Fruit fly (Drosophila melanogaster) whole organism, embryonic: Measurements from ENCODE around the gene CG14342.

Experiments
- B-H1 ChIP-seq: fragments of 200-800 bp; sonication (Bioruptor generic); IDR thresholded peaks from 3 replicates; pipeline ENCODE4 v1.3.6; 2022; ENCODE audit warnings: missing biosample characterization, missing genetic modification characterization
- Bgb ChIP-seq: fragments of 200-800 bp; sonication (Bioruptor generic); IDR thresholded peaks from 2 replicates; pipeline ENCODE4 v1.3.6; 2022; ENCODE audit warnings: missing biosample characterization, missing genetic modification characterization; ENCODE audit not compliant: partially characterized antibody
- CG10462 ChIP-seq: fragments of 200-800 bp; sonication (Bioruptor generic); optimal IDR thresholded peaks from 2 replicates; lab custom pipeline; 2016; ENCODE audit warnings: missing biosample characterization, missing genetic modification characterization
- CG11398 ChIP-seq: fragments of 200-800 bp; sonication (Bioruptor generic); optimal IDR thresholded peaks from 2 replicates; lab custom pipeline; 2016; ENCODE audit warnings: missing biosample characterization, missing genetic modification characterization
- CG12155 ChIP-seq: fragments of 200-800 bp; sonication (Bioruptor generic); optimal IDR thresholded peaks from 3 replicates; lab custom pipeline; 2016; ENCODE audit warnings: missing biosample characterization, missing genetic modification characterization
- CG13894 ChIP-seq: fragments of 200-800 bp; sonication (Bioruptor generic); optimal IDR thresholded peaks from 3 replicates; lab custom pipeline; 2018; ENCODE audit warnings: missing biosample characterization, mild to moderate bottlenecking, missing genetic modification characterization, moderate library complexity
- CG14667 ChIP-seq: fragments of 200-800 bp; sonication (Bioruptor generic); IDR thresholded peaks from 2 replicates; pipeline ENCODE4 v1.3.6; 2022; ENCODE audit warnings: missing biosample characterization, missing genetic modification characterization
- CG15073 ChIP-seq: fragments of 200-800 bp; sonication (Bioruptor generic); optimal IDR thresholded peaks from 2 replicates; lab custom pipeline; 2016; ENCODE audit warnings: missing biosample characterization, missing genetic modification characterization
- CG3065 ChIP-seq: fragments of 200-800 bp; sonication (Bioruptor generic); optimal IDR thresholded peaks from 2 replicates; lab custom pipeline; 2016; ENCODE audit warnings: missing biosample characterization, missing genetic modification characterization
- CG33557 ChIP-seq: fragments of 200-800 bp; sonication (Bioruptor generic); optimal IDR thresholded peaks from 2 replicates; lab custom pipeline; 2019; ENCODE audit warnings: missing biosample characterization, mild to moderate bottlenecking, missing genetic modification characterization, moderate library complexity
- CG3726 ChIP-seq: fragments of 200-800 bp; sonication (Bioruptor generic); IDR thresholded peaks from 3 replicates; pipeline ENCODE4, ENCODE4 v1.3.6; 2022; ENCODE audit warnings: missing biosample characterization, missing genetic modification characterization
- CG5245 ChIP-seq: fragments of 200-800 bp; sonication (Bioruptor generic); optimal IDR thresholded peaks from 3 replicates; lab custom pipeline; 2016; ENCODE audit warnings: missing biosample characterization, missing genetic modification characterization
- CG8359 ChIP-seq: fragments of 200-800 bp; sonication (Bioruptor generic); optimal IDR thresholded peaks from 2 replicates; lab custom pipeline; 2017; ENCODE audit warnings: missing biosample characterization, mild to moderate bottlenecking, missing genetic modification characterization, borderline replicate concordance
- Camta ChIP-seq: fragments of 200-800 bp; sonication (Bioruptor generic); optimal IDR thresholded peaks from 2 replicates; lab custom pipeline; 2016; ENCODE audit warnings: missing biosample characterization, missing genetic modification characterization
- Dbx ChIP-seq: fragments of 200-800 bp; sonication (Bioruptor generic); IDR thresholded peaks from 3 replicates; pipeline ENCODE4 v1.3.6; 2022; ENCODE audit warnings: missing biosample characterization, missing genetic modification characterization
- Dek ChIP-seq: fragments of 200-800 bp; sonication (Bioruptor generic); optimal IDR thresholded peaks from 3 replicates; lab custom pipeline; 2019; ENCODE audit warnings: missing biosample characterization, mild to moderate bottlenecking, missing genetic modification characterization, moderate library complexity
- Dip3 ChIP-seq: fragments of 200-800 bp; sonication (Bioruptor generic); optimal IDR thresholded peaks from 3 replicates; lab custom pipeline; 2016; ENCODE audit warnings: missing biosample characterization, missing genetic modification characterization
- Doc3 ChIP-seq: fragments of 200-800 bp; sonication (Bioruptor generic); IDR thresholded peaks from 3 replicates; pipeline ENCODE4 v1.3.6; 2022; ENCODE audit warnings: missing biosample characterization, missing genetic modification characterization; ENCODE audit not compliant: partially characterized antibody
- Dp ChIP-seq: fragments of 200-800 bp; sonication (Bioruptor generic); optimal IDR thresholded peaks from 2 replicates; lab custom pipeline; 2018; ENCODE audit warnings: missing biosample characterization, mild to moderate bottlenecking, missing genetic modification characterization, moderate library complexity
- Ets97D ChIP-seq: fragments of 200-800 bp; sonication (Bioruptor generic); optimal IDR thresholded peaks from 3 replicates; lab custom pipeline; 2016; ENCODE audit warnings: missing biosample characterization, missing genetic modification characterization
- Fer1 ChIP-seq: fragments of 200-800 bp; sonication (Bioruptor generic); optimal IDR thresholded peaks from 2 replicates; lab custom pipeline; 2017; ENCODE audit warnings: missing biosample characterization, mild to moderate bottlenecking, missing genetic modification characterization
- Fer3 ChIP-seq: fragments of 200-800 bp; sonication (Bioruptor generic); optimal IDR thresholded peaks from 2 replicates; lab custom pipeline; 2018; ENCODE audit warnings: missing biosample characterization, mild to moderate bottlenecking, missing genetic modification characterization, moderate library complexity
- HHEX ChIP-seq: fragments of 200-800 bp; sonication (Bioruptor generic); optimal IDR thresholded peaks from 3 replicates; lab custom pipeline; 2017; ENCODE audit warnings: missing biosample characterization, mild to moderate bottlenecking, missing genetic modification characterization, missing genetic modification reagents
- Hand ChIP-seq: fragments of 200-800 bp; sonication (Bioruptor generic); optimal IDR thresholded peaks from 2 replicates; lab custom pipeline; 2017; ENCODE audit warnings: mild to moderate bottlenecking, missing biosample characterization, missing genetic modification reagents, missing genetic modification characterization
- Hr3 ChIP-seq: fragments of 200-800 bp; sonication (Bioruptor generic); optimal IDR thresholded peaks from 3 replicates; lab custom pipeline; 2016; ENCODE audit warnings: missing biosample characterization, missing genetic modification characterization
- MESR4 ChIP-seq: fragments of 200-800 bp; sonication (Bioruptor generic); optimal IDR thresholded peaks from 2 replicates; lab custom pipeline; 2018; ENCODE audit warnings: missing biosample characterization, mild to moderate bottlenecking, missing genetic modification characterization, moderate library complexity
- Myb ChIP-seq: fragments of 200-800 bp; sonication (Bioruptor generic); optimal IDR thresholded peaks from 2 replicates; lab custom pipeline; 2016; ENCODE audit warnings: missing biosample characterization, missing genetic modification characterization
- NC2α ChIP-seq: fragments of 200-800 bp; sonication (Bioruptor generic); optimal IDR thresholded peaks from 2 replicates; lab custom pipeline; 2016; ENCODE audit warnings: missing biosample characterization, missing genetic modification characterization
- NC2β ChIP-seq: fragments of 200-800 bp; sonication (Bioruptor generic); optimal IDR thresholded peaks from 2 replicates; lab custom pipeline; 2016; ENCODE audit warnings: missing biosample characterization, missing genetic modification characterization
- NfI ChIP-seq: fragments of 200-800 bp; sonication (Bioruptor generic); optimal IDR thresholded peaks from 3 replicates; lab custom pipeline; 2018; ENCODE audit warnings: missing biosample characterization, mild to moderate bottlenecking, missing genetic modification characterization, moderate library complexity
- Optix ChIP-seq: fragments of 200-800 bp; sonication (Bioruptor generic); IDR thresholded peaks from 3 replicates; pipeline ENCODE4 v1.3.6; 2022; ENCODE audit warnings: missing biosample characterization, missing genetic modification characterization
- Pdp1 ChIP-seq, 2 experiments: fragments of 200-800 bp; sonication (Bioruptor generic); optimal IDR thresholded peaks; 3 replicates each; lab custom pipeline; 2016; ENCODE audit warnings: missing biosample characterization in 2 of 2, missing genetic modification characterization in 2 of 2, mild to moderate bottlenecking in 1 of 2, moderate library complexity in 1 of 2
- Sry-δ ChIP-seq: fragments of 200-800 bp; sonication (Bioruptor generic); optimal IDR thresholded peaks from 2 replicates; lab custom pipeline; 2016; ENCODE audit warnings: missing biosample characterization, missing genetic modification characterization
- Trl ChIP-seq, 3 experiments: fragments of >200 bp in 2 of 3; fragments of 200-800 bp in 1 of 3; sonication (Bioruptor generic) in 1 of 3; optimal IDR thresholded peaks; 2 replicates in 1 of 3; 3 replicates in 2 of 3; lab custom pipeline; 2016 to 2017; ENCODE audit warnings: missing biosample characterization in 1 of 3, missing genetic modification characterization in 1 of 3
- caup ChIP-seq: fragments of 200-800 bp; sonication (Bioruptor generic); optimal IDR thresholded peaks from 3 replicates; lab custom pipeline; 2017; ENCODE audit warnings: missing biosample characterization, mild to moderate bottlenecking, missing genetic modification characterization, moderate library complexity; ENCODE audit not compliant: severe bottlenecking
- crp ChIP-seq, 2 experiments: fragments of 200-800 bp; sonication (Bioruptor generic); optimal IDR thresholded peaks; 2 replicates in 1 of 2; 3 replicates in 1 of 2; lab custom pipeline; 2017; ENCODE audit warnings: missing biosample characterization in 2 of 2, missing genetic modification characterization in 2 of 2, mild to moderate bottlenecking in 1 of 2, moderate library complexity in 1 of 2
- fd3F ChIP-seq: fragments of 200-800 bp; sonication (Bioruptor generic); optimal IDR thresholded peaks from 2 replicates; lab custom pipeline; 2018; ENCODE audit warnings: missing biosample characterization, mild to moderate bottlenecking, missing genetic modification characterization, moderate library complexity
- fd96Cb ChIP-seq: fragments of 200-800 bp; sonication (Bioruptor generic); optimal IDR thresholded peaks from 2 replicates; lab custom pipeline; 2018; ENCODE audit warnings: missing biosample characterization, mild to moderate bottlenecking, missing genetic modification characterization, moderate library complexity
- grau ChIP-seq: fragments of 200-800 bp; optimal IDR thresholded peaks from 3 replicates; lab custom pipeline; 2019; ENCODE audit warnings: missing biosample characterization, mild to moderate bottlenecking, missing genetic modification characterization, moderate library complexity
- jumu ChIP-seq: fragments of 200-800 bp; sonication (Bioruptor generic); optimal IDR thresholded peaks from 3 replicates; lab custom pipeline; 2016; ENCODE audit warnings: missing biosample characterization, missing genetic modification characterization
- kay ChIP-seq: fragments of 200-800 bp; sonication (Bioruptor generic); optimal IDR thresholded peaks from 2 replicates; lab custom pipeline; 2016; ENCODE audit warnings: missing biosample characterization, missing genetic modification characterization
- oc ChIP-seq: fragments of 200-800 bp; sonication (Bioruptor generic); optimal IDR thresholded peaks from 2 replicates; lab custom pipeline; 2018; ENCODE audit warnings: missing biosample characterization, mild to moderate bottlenecking, missing genetic modification characterization, moderate library complexity
- org-1 ChIP-seq: fragments of 200-800 bp; sonication (Bioruptor generic); optimal IDR thresholded peaks from 2 replicates; lab custom pipeline; 2017; ENCODE audit warnings: missing biosample characterization, missing genetic modification characterization
- pb ChIP-seq: fragments of 200-800 bp; sonication (Bioruptor generic); optimal IDR thresholded peaks from 3 replicates; lab custom pipeline; 2016; ENCODE audit warnings: missing biosample characterization, missing genetic modification characterization
- shn ChIP-seq: fragments of 200-800 bp; sonication (Bioruptor generic); optimal IDR thresholded peaks from 3 replicates; lab custom pipeline; 2016; ENCODE audit warnings: missing biosample characterization, missing genetic modification characterization
- slbo ChIP-seq: fragments of 200-800 bp; sonication (Bioruptor generic); IDR thresholded peaks from 2 replicates; pipeline ENCODE4 v1.3.6; 2022; ENCODE audit warnings: missing biosample characterization, missing genetic modification characterization
- stwl ChIP-seq: fragments of 200-800 bp; sonication (Bioruptor generic); optimal IDR thresholded peaks from 3 replicates; lab custom pipeline; 2018; ENCODE audit warnings: missing biosample characterization, mild to moderate bottlenecking, missing genetic modification characterization, moderate library complexity
- toy ChIP-seq: fragments of 200-800 bp; sonication (Bioruptor generic); IDR thresholded peaks from 2 replicates; pipeline ENCODE4 v1.3.6; 2022; ENCODE audit warnings: missing biosample characterization, missing genetic modification characterization
- tx ChIP-seq: fragments of 200-800 bp; sonication (Bioruptor generic); optimal IDR thresholded peaks from 2 replicates; lab custom pipeline; 2016; ENCODE audit warnings: missing biosample characterization, missing genetic modification characterization
- vfl ChIP-seq: fragments of 200-800 bp; sonication (Bioruptor generic); optimal IDR thresholded peaks from 2 replicates; lab custom pipeline; 2016; ENCODE audit warnings: missing biosample characterization, missing genetic modification characterization
- wor ChIP-seq: fragments of 200-800 bp; sonication (Bioruptor generic); IDR thresholded peaks from 2 replicates; pipeline ENCODE4 v1.3.6; 2022; ENCODE audit warnings: missing biosample characterization, missing genetic modification characterization

The CG14342 gene

DNA sequence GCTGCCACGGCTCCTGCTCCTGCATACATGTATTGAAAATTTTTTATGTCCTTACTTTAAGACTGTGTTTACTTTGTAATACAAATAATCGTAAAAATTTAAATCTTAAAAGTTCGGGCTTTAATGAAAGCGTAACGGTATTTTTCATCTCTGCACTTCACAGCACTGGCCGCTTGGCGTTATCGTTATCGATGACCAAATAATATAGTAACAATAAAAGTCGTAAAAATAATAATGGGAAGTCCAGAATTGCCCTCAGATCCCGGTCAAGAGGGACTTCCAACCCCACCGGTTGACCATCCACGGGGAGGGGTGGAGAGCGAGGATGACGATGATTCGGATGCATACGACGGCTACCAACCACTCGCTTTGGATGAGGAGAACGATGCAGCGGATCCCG is 37.7 kb upstream of the CG14342 start, which contains the start of gene CG14341 (continued):
- TF ChIP-seq caup (GFP tag; lab: Kevin White, UChicago) (no peak), CG14667 (GFP tag; lab: Robert Waterston, UW) (no peak), Dp (peak; percentile 45), CG10462 (no peak), CG13894 (tag; lab: Kevin White, UChicago) (no peak), MESR4 (GFP tag; lab: Kevin White, UChicago) (peak; percentile 31), tx (GFP tag; lab: Kevin White, UChicago) (no peak), org-1 (GFP tag; lab: Kevin White, UChicago) (no peak), Fer3 (no peak), Hr3 (GFP tag; lab: Kevin White, UChicago) (no peak), Ets97D (peak; percentile 1), CG12155 (GFP tag; lab: Kevin White, UChicago) (no peak), CG11398 (no peak), Trl (optimal IDR thresholded peaks at IDR 0.05; lab: Kevin White, UChicago) (no peak), Trl (GFP tag; optimal IDR thresholded peaks at IDR 0.05; lab: Kevin White, UChicago) (no peak), kay (GFP tag; lab: Kevin White, UChicago) (no peak), shn (GFP tag; lab: Kevin White, UChicago) (no peak), fd96Cb (tag; lab: Kevin White, UChicago) (no peak), fd3F (no peak), Camta (no peak), CG33557 (GFP tag; lab: Kevin White, UChicago) (no peak), Dip3 (GFP tag; lab: Kevin White, UChicago) (no peak), toy (GFP tag; lab: Robert Waterston, UW) (no peak), CG15073 (GFP tag; lab: Kevin White, UChicago) (no peak), Dbx (GFP tag; lab: Robert Waterston, UW) (no peak), NfI (GFP tag; lab: Kevin White, UChicago) (no peak), crp (GFP tag; optimal IDR thresholded peaks at IDR 0.05; lab: Kevin White, UChicago) (no peak), Optix (GFP tag; lab: Robert Waterston, UW) (no peak), pb (no peak), CG5245 (GFP tag; lab: Kevin White, UChicago) (no peak), Bgb (peak; percentile 27; the same call in 1 of the 2 replicates), Myb (GFP tag; lab: Kevin White, UChicago) (peak; percentile 91), B-H1 (GFP tag; lab: Robert Waterston, UW) (no peak), Doc3 (GFP tag; lab: Robert Waterston, UW) (peak; percentile 16; the same call in 1 of the 3 replicates), wor (GFP tag; lab: Robert Waterston, UW) (no peak), oc (tag; lab: Kevin White, UChicago) (no peak), Sry-δ (GFP tag; lab: Kevin White, UChicago) (peak; percentile 34), stwl (peak; percentile 53), jumu (no peak), slbo (GFP tag; lab: Robert Waterston, UW) (no peak), Dek (no peak), CG8359 (GFP tag; lab: Kevin White, UChicago) (no peak), HHEX (GFP tag; lab: Kevin White, UChicago) (no peak), vfl (GFP tag; lab: Kevin White, UChicago) (no peak), CG3726 (no peak), Pdp1 (GFP tag; optimal IDR thresholded peaks at IDR 0.05; lab: Kevin White, UChicago) (peak in 1 of 2 experiments; percentile 40), CG3065 (GFP tag; lab: Kevin White, UChicago) (no peak), NC2α (no peak), NC2β (GFP tag; lab: Kevin White, UChicago) (no peak), Hand (GFP tag; lab: Kevin White, UChicago) (no peak), Fer1 (no peak), grau (tag; lab: Kevin White, UChicago) (no peak)
